Worm (Caenorhabditis elegans) whole organism, L4/young adult: ENCODE data around the gene srbc-38.

Experiments
- W03F9.2 ChIP-seq: fragments of 150-350 bp; optimal IDR thresholded peaks from 2 replicates; lab custom pipeline; 2014; ENCODE audit warnings: missing biosample characterization, missing genetic modification characterization
- dao-5 ChIP-seq: sonication (generic microtip); optimal IDR thresholded peaks from 2 replicates; lab custom pipeline; 2016; ENCODE audit warnings: missing genotype, missing genetic modification characterization, moderate library complexity, missing compliant biosample characterization
- him-1 ChIP-seq: sonication (generic microtip); optimal IDR thresholded peaks from 2 replicates; lab custom pipeline; 2016; ENCODE audit warnings: missing genotype, missing genetic modification reagents, missing genetic modification characterization, missing compliant biosample characterization

Gene srbc-38

DNA sequence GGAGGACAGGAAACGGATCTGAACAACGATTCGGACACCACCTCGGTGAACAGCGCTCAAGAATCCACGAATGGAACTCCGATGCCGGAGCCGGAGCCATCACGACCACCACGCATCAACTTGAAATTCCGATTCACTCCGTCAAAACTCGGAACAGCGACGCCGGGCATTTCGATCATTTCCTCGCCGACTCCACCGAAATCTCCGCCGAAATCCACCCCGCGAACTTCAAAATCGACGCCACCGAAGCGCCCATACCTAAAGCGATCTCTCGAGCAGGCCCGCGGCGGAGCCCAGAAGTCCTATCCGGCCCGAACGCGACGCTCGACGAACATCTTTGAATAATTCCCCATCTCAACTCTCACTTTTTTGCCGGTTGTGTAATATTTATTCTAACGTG, 17.5 kb upstream of the srbc-38 start:
- TF ChIP-seq him-1 (no peak), dao-5 (tag; lab: Kevin White, UChicago) (no peak), W03F9.2 (no peak)

DNA sequence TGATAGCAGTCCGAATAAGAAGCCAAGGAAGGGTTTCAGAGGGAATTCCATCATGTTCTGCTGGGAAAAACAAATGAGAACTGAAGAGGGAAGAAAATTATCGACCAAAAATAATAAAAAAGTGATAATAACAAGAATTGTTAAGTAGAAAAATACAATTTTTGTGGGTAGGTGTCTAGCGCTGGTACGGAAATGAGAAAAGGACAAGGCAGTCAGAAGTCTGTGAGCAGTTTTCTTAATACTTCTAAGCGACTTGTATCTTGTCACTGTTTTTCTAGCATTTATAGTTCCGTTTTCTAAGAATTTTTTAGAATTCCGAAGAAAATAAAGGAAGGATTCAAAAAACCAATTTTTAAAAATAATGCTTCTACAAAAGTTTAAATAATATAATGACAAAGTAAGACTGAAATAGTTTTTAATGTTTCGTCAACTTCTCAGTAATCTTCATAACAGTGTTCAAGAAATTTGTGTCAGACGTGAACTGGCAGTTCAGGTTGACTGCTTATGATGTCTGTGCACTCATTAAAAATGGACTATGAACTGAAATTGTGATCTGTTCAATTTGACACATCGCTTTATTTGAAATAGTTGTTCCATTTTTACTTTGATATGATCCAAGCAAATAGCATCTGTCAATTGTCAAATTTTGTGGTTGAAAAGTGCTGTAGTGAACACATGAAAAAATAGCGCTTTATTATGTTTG, 14.1 kb upstream of the srbc-38 start, which contains the start of gene srx-4:
TSS of gene srx-4 (minus strand) at position 51 of the 703 bp plus-strand sequence.
- TF ChIP-seq him-1 (no peak), dao-5 (tag; lab: Kevin White, UChicago) (no peak), W03F9.2 (no peak)

DNA sequence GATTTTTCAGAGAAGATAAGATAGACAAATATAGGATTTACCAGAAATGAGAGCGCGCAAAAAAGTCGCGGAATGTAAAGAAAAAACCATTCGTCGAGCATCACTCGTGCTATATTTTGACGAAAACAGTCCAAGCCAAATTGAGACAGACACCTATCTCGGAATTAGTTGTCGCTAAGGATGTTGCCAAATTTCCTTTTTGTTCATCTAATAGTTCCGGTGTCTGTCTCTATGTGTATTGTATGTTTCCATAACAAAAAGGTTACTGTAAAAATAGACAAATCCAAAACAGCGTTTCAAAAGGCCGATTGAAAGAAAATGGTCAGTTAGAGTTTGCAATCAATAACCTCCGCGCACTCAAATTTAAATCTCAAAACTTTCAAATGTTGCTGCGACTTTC, 12.4 kb upstream of the srbc-38 start, which contains the start of gene srj-53:
TSS of gene srj-53 (minus strand) at position 101 of the 400 bp plus-strand sequence.
- no peak for TF ChIP-seq him-1
- no peak for TF ChIP-seq dao-5 (tag; lab: Kevin White, UChicago)
- no peak for TF ChIP-seq W03F9.2

DNA sequence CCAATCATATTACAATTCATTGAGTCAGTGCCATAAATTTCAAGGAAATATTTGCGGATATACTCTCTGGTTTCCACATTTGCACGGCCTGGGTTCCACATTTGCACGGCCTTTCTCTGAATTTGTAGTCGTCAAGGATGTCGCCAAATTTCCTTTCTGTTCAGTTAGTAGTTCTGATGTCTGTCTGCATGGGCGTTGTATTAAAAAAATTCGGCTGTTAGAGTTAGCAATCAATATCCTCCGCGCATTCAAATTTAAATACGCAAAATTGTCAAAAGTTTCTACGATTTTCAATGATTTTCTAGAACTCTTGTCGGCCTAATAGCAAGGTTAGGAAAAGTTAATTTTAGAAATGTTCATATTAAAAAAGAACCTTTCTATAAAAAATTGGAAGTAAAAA, 11.1 kb upstream of the srbc-38 start, which contains the start of gene srj-52:
TSS of gene srj-52 (minus strand) at position 101 of the 400 bp plus-strand sequence.
- TF ChIP-seq W03F9.2 (no peak), him-1 (no peak), dao-5 (tag; lab: Kevin White, UChicago) (no peak)

DNA sequence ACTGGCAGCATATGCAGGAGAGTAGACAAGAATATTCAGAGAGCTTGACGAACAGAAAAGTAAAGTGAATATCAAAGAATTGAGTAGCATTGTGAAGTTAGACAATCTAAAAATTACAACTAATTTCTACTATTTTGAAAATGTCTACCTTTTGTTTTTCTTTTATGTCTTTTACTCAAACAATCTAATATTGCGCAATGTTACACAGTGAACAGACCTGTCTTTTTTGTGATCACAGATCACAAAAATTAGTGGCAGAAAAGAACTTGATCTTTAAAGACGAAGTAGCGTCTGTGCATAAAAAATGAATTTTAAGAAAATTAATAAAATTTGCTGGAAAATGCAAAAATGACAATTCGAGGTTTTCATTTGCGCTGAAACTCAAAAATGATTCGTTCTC, 8.0 kb upstream of the srbc-38 start:
- TF ChIP-seq W03F9.2 = no peak
- TF ChIP-seq him-1 = no peak
- no peak for TF ChIP-seq dao-5 (tag; lab: Kevin White, UChicago)

DNA sequence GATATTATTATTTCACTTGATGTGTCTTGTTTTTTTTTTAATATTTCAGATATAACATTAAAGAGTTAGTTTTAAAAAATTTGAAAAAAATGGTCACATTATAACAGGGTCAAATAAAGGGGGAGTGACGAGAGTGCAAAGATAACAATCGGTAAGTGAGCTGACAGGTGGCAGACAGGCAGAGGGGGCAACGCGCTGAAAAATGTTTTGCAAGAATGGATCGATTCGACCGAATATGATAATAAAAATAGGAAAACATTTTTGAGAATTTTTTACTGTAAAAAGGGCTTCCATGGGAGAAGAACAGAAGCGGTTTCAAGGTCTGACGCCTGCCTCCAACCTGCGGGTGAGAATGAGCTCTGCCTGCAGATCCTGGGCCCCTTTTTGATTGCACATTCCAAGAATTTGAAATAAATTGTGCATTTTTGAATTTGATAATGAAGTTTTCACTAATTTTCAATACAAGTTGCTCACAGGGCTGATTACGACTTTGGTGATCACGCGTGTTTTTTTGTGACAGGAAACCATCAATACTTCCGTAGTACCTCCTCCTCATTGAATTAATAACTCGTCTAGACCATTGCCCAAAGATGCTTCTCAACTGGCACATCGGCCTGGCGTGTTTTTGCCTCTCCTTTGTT, 7.4 kb upstream of the srbc-38 start, which contains the start of the genes ugt-29 and srx-5:
TSS of gene ugt-29 (minus strand) at position 101 of the 641 bp plus-strand sequence.
TSS of gene srx-5 (plus strand) at position 591 of the 641 bp plus-strand sequence.
- TF ChIP-seq W03F9.2 (no peak), him-1 (no peak)

DNA sequence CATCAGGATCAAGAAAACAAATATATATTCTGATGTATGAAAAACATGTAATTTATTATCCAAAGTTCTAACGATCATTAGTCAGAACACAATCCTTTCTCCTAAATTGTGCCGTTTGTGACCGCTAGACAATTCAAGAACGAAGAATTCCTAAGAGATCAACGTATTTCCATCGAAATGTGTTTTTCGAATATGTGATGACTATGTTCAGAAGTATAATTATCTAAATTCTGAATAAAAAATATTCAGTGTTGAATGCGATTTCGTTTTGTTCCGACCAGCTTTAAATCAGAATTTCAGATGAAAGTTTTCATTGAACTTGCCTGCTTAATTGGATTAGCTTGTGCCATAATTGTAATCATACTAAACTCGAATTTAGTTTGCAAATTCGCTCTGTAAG, 4.8 kb upstream of the srbc-38 start, which contains the start of gene srbc-37:
TSS of gene srbc-37 (plus strand) at position 301 of the 400 bp plus-strand sequence.
- TF ChIP-seq W03F9.2 (no peak), him-1 (no peak), dao-5 (tag; lab: Kevin White, UChicago) (no peak)

DNA sequence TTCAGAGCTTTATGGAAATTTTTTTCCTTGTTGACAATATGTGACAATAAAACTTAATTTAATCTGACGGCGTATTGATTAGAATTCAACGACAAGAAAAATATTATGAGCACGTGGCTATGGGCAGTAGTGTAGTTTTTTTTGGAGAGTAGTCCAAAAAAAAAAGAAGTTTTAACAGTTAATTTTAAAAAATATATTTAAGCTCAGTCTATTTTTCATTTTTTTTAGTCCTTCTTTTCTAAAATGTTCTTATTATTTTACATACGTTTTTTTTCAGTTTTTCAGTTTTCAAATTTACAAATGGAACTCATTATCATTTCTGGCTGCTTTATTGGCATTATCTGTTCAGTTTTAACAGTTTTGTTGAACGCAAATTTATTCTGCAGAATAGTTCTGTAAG, 1.8 kb downstream of the srbc-38 start, which contains the start of gene srbc-39:
TSS of gene srbc-39 (plus strand) at position 301 of the 400 bp plus-strand sequence.
- no peak for TF ChIP-seq dao-5 (tag; lab: Kevin White, UChicago)
- no peak for TF ChIP-seq W03F9.2
- TF ChIP-seq him-1 = no peak

DNA sequence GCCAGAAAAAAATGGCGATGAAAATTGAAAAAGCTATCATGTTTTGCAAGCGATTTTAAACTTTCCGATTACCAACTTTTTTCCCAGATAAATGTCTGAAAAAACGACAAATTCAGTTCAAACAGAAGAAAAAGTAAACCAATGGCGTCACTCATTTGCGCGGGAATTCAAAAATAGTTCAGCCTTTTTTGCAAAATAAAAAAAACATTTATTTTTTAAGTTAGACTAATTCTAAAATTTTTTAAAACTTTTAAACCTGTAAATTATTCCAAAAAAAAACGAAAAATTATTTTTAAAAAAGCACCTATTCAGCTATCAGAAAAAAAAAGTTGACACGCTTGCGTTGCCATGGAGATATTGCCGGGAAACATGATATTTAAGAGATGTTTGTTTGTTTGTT, 5.9 kb downstream of the srbc-38 start, which contains the start of gene cyp-33C11:
TSS of gene cyp-33C11 (minus strand) at position 101 of the 400 bp plus-strand sequence.
- TF ChIP-seq dao-5 (tag; lab: Kevin White, UChicago) (no peak), W03F9.2 (no peak)

DNA sequence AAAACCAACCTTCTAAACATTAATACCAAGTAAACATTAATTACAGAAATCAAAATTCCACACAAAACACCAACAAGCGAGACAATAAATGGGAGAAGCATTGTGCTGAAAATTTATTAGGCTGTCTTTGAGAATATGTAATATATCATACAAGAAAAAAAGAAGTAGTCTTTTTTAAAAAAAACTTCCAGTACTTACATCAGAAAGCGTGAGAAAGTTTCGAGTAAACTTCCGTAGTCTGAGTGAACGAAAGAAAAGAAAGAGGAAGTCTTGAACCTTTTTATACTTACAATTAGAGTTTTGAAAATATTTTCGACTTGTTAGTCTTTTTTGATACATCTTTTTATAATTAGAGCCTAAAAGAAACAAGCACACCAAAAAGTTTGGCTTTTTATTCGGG, 12.7 kb downstream of the srbc-38 start, which contains the start of gene srbc-40:
TSS of gene srbc-40 (minus strand) at position 101 of the 400 bp plus-strand sequence.
- no peak for TF ChIP-seq dao-5 (tag; lab: Kevin White, UChicago)
- no peak for TF ChIP-seq W03F9.2
- TF ChIP-seq him-1 = no peak

DNA sequence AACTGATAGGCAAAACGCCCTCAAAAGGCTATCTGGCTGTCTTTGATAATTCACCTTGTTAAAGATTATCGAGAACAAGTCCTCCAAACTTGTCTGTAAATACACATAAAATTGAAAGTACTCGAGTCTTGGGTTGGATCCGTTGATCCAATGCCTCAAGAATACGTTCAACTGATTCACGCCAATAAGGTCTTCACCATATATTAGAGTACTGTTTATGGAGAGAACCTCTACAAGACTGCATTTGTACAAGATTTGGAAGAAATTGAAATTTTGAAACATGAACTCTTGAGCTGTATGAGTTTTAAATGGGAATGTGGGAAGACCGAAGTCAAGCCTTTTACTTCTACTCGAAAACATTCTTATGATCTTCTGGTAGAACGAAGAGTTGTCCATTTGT, 15.9 kb downstream of the srbc-38 start:
- no peak for TF ChIP-seq him-1
- no peak for TF ChIP-seq W03F9.2
- TF ChIP-seq dao-5 (tag; lab: Kevin White, UChicago) = no peak

DNA sequence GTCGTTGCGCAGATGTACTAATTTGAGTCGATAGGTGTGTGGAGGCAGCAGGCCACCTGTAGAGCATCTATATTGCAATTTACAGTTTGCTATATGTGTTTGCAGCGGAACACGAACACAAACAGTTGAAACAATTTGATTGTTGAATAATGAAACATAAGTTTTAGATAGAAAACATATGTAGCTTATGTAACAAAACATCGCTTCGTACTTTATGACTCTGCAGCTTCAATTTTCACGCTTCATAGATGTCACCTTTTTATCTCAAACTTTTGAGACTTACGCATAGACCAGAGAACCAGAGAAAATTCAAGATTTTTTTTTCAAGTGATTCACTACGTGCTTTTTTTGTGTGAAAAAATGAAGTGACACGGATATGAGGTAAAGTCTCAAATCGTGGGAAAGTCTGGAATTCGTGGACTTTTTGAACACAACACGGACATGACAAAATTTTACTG, 16.9 kb downstream of the srbc-38 start, which contains the start of gene fbxb-72:
TSS of gene fbxb-72 (minus strand) at position 58 of the 458 bp plus-strand sequence.
- no peak for TF ChIP-seq him-1
- TF ChIP-seq W03F9.2 = no peak
- TF ChIP-seq dao-5 (tag; lab: Kevin White, UChicago) = no peak

DNA sequence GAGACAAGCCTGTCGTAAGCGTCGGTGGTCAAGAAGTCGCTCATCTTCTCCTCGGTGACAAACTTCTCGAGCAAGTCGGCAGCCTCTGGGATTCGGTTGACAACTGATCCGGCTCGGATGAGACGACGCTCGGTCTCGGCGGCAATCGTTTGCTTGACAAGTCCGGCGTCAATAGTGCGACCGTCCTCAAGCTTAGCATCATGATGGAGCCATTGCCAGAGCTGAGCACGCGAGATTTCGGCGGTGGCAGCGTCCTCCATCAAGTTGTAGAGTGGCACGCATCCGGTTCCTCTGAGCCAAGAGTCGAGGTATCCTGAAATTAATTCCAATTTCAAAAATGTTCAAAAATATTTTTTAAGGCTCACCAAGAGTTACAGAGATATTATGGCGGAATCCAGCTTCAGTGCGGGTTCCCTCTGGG, 17.5 kb downstream of the srbc-38 start:
- TF ChIP-seq dao-5 (tag; lab: Kevin White, UChicago) = no peak
- TF ChIP-seq W03F9.2 = no peak
- TF ChIP-seq him-1 = no peak

DNA sequence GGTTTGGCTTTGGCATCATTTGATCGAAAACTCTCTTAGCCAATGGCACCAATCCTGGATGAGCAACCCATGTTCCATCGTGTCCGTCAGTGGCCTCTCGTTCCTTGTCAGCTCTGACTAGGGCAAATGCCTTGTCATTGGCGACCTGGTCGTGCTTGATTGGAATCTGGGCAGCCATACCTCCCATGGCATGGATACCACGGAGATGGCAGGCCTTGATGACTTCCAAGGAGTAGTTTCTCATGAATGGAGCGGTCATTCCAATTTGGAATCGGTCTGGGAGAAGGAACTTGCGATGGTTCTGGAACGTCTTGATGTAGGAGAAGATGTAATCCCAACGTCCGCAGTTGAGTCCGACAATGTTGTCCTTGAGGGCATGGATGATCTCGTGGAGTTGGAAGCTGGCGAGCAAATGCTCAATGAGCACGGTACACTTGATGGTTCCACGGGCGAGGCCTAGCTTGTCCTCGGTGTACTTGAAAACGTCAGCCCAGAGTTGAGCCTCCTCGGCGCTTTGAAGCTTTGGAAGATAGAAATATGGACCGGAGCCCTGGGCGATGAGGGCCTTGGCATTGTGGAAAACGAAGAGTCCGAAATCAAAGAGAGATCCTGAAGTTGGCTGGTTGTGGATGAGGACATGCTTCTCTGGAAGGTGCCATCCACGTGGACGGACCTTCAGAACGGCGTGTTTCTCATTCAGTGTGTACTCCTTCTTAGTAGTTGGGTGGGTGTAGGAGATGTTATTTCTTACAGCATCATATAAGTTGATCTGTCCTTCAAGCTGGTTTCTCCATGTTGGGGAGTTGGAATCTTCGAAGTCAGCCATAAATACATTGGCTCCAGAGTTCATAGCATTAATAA, 18.2 kb downstream of the srbc-38 start:
- TF ChIP-seq him-1 (no peak), dao-5 (tag; lab: Kevin White, UChicago) (no peak), W03F9.2 (no peak)
